Fruit fly (Drosophila melanogaster) whole organism, embryonic: ENCODE measurements around the gene CG13996.

Experiments
- ATbp ChIP-seq: fragments of 200-800 bp; sonication (Bioruptor generic); optimal IDR thresholded peaks from 2 replicates; lab custom pipeline; 2017; ENCODE audit warnings: missing biosample characterization, mild to moderate bottlenecking, missing genetic modification characterization, missing genetic modification reagents
- Asciz ChIP-seq: fragments of 200-800 bp; sonication (Bioruptor generic); optimal IDR thresholded peaks from 2 replicates; lab custom pipeline; 2017; ENCODE audit warnings: missing biosample characterization, mild to moderate bottlenecking, missing genetic modification characterization, missing genetic modification reagents
- Bdp1 ChIP-seq: fragments of 200-800 bp; sonication (Bioruptor generic); optimal IDR thresholded peaks from 3 replicates; lab custom pipeline; 2016; ENCODE audit warnings: missing biosample characterization, missing genetic modification characterization
- Bteb2 ChIP-seq: fragments of 200-800 bp; sonication (Bioruptor generic); optimal IDR thresholded peaks from 2 replicates; lab custom pipeline; 2016; ENCODE audit warnings: missing biosample characterization, missing genetic modification characterization
- CG12104 ChIP-seq: fragments of 200-800 bp; sonication (Bioruptor generic); optimal IDR thresholded peaks from 3 replicates; lab custom pipeline; 2016; ENCODE audit warnings: missing biosample characterization, missing genetic modification characterization
- CG12942 ChIP-seq: fragments of 200-800 bp; sonication (Bioruptor generic); optimal IDR thresholded peaks from 3 replicates; lab custom pipeline; 2016; ENCODE audit warnings: missing biosample characterization, missing genetic modification characterization
- CG14667 ChIP-seq: fragments of 200-800 bp; sonication (Bioruptor generic); IDR thresholded peaks from 2 replicates; pipeline ENCODE4 v1.3.6; 2022; ENCODE audit warnings: missing biosample characterization, missing genetic modification characterization
- CG15269 ChIP-seq: fragments of 200-800 bp; sonication (Bioruptor generic); optimal IDR thresholded peaks from 2 replicates; lab custom pipeline; 2018; ENCODE audit warnings: missing biosample characterization, mild to moderate bottlenecking, missing genetic modification characterization, moderate library complexity
- CG16815 ChIP-seq: fragments of 200-800 bp; sonication (Bioruptor generic); optimal IDR thresholded peaks from 3 replicates; lab custom pipeline; 2017; ENCODE audit warnings: missing biosample characterization, mild to moderate bottlenecking, missing genetic modification characterization
- CG16863 ChIP-seq: fragments of 200-800 bp; sonication (Bioruptor generic); optimal IDR thresholded peaks from 3 replicates; lab custom pipeline; 2016; ENCODE audit warnings: missing biosample characterization, missing genetic modification characterization
- CG17802 ChIP-seq: fragments of 200-800 bp; sonication (Bioruptor generic); optimal IDR thresholded peaks from 2 replicates; lab custom pipeline; 2018; ENCODE audit warnings: missing biosample characterization, mild to moderate bottlenecking, missing genetic modification characterization, moderate library complexity
- CG2120 ChIP-seq: fragments of 200-800 bp; sonication (Bioruptor generic); optimal IDR thresholded peaks from 3 replicates; lab custom pipeline; 2016; ENCODE audit warnings: missing biosample characterization, missing genetic modification characterization
- CG2129 ChIP-seq: fragments of 200-800 bp; sonication (Bioruptor generic); IDR thresholded peaks from 2 replicates; pipeline ENCODE4 v1.3.6; 2022; ENCODE audit warnings: missing biosample characterization, missing genetic modification characterization; ENCODE audit not compliant: partially characterized antibody
- CG2712 ChIP-seq: fragments of 200-800 bp; optimal IDR thresholded peaks from 3 replicates; lab custom pipeline; 2019; ENCODE audit warnings: missing biosample characterization, mild to moderate bottlenecking, missing genetic modification characterization, moderate library complexity
- CG32772 ChIP-seq: fragments of 200-800 bp; sonication (Bioruptor generic); IDR thresholded peaks from 2 replicates; pipeline ENCODE4 v1.3.6; 2022; ENCODE audit warnings: missing biosample characterization, missing genetic modification characterization
- CG3407 ChIP-seq: fragments of 200-800 bp; sonication (Bioruptor generic); optimal IDR thresholded peaks from 2 replicates; lab custom pipeline; 2018; ENCODE audit warnings: missing biosample characterization, mild to moderate bottlenecking, missing genetic modification characterization
- CG3838 ChIP-seq: fragments of 200-800 bp; sonication (Bioruptor generic); optimal IDR thresholded peaks from 3 replicates; lab custom pipeline; 2016; ENCODE audit warnings: missing biosample characterization, missing genetic modification characterization
- CG4360 ChIP-seq: fragments of 200-800 bp; sonication (Bioruptor generic); IDR thresholded peaks from 2 replicates; pipeline ENCODE4 v1.3.6; 2022; ENCODE audit warnings: missing biosample characterization, missing genetic modification characterization
- CG4617 ChIP-seq: fragments of 200-800 bp; sonication (Bioruptor generic); optimal IDR thresholded peaks from 3 replicates; lab custom pipeline; 2016; ENCODE audit warnings: missing biosample characterization, missing genetic modification characterization, borderline replicate concordance
- CG6683 ChIP-seq: fragments of 200-800 bp; sonication (Bioruptor generic); optimal IDR thresholded peaks from 2 replicates; lab custom pipeline; 2017; ENCODE audit warnings: missing biosample characterization, mild to moderate bottlenecking, missing genetic modification characterization, missing genetic modification reagents
- CG7928 ChIP-seq: fragments of 200-800 bp; sonication (Bioruptor generic); optimal IDR thresholded peaks from 2 replicates; lab custom pipeline; 2017; ENCODE audit warnings: missing biosample characterization, mild to moderate bottlenecking, missing genetic modification characterization
- CG8478 ChIP-seq: fragments of >200 bp; optimal IDR thresholded peaks from 2 replicates; lab custom pipeline; 2018
- Camta ChIP-seq: fragments of 200-800 bp; sonication (Bioruptor generic); optimal IDR thresholded peaks from 2 replicates; lab custom pipeline; 2016; ENCODE audit warnings: missing biosample characterization, missing genetic modification characterization
- CrebB ChIP-seq: fragments of 200-800 bp; sonication (Bioruptor generic); optimal IDR thresholded peaks from 3 replicates; lab custom pipeline; 2018; ENCODE audit warnings: missing biosample characterization, mild to moderate bottlenecking, missing genetic modification characterization
- Ets65A ChIP-seq: fragments of 200-800 bp; sonication (Bioruptor generic); peaks from one replicate; lab custom pipeline; 2016; ENCODE audit warnings: missing biosample characterization, missing genetic modification characterization
- Hmr ChIP-seq: fragments of 200-800 bp; sonication (Bioruptor generic); optimal IDR thresholded peaks from 3 replicates; lab custom pipeline; 2017; ENCODE audit warnings: mild to moderate bottlenecking, missing biosample characterization, missing genetic modification reagents, missing genetic modification characterization
- Hr3 ChIP-seq: fragments of 200-800 bp; sonication (Bioruptor generic); optimal IDR thresholded peaks from 3 replicates; lab custom pipeline; 2016; ENCODE audit warnings: missing biosample characterization, missing genetic modification characterization
- Hr51 ChIP-seq, 2 experiments: fragments of 200-800 bp; sonication (Bioruptor generic); optimal IDR thresholded peaks; 2 replicates in 1 of 2; 3 replicates in 1 of 2; lab custom pipeline; 2016 to 2018; ENCODE audit warnings: missing biosample characterization in 2 of 2, missing genetic modification characterization in 2 of 2, mild to moderate bottlenecking in 1 of 2, moderate library complexity in 1 of 2
- Hr78 ChIP-seq, 2 experiments: fragments of 200-800 bp in 1 of 2; fragments of >200 bp in 1 of 2; sonication (Bioruptor generic) in 1 of 2; optimal IDR thresholded peaks; 2 replicates each; lab custom pipeline; 2017 to 2019; ENCODE audit warnings: missing biosample characterization in 2 of 2, missing genetic modification characterization in 2 of 2, mild to moderate bottlenecking in 1 of 2, moderate library complexity in 1 of 2
- Max ChIP-seq: fragments of 200-800 bp; sonication (Bioruptor generic); optimal IDR thresholded peaks from 2 replicates; lab custom pipeline; 2016; ENCODE audit warnings: missing biosample characterization, mild to moderate bottlenecking, missing genetic modification characterization
- NC2α ChIP-seq: fragments of 200-800 bp; sonication (Bioruptor generic); optimal IDR thresholded peaks from 2 replicates; lab custom pipeline; 2016; ENCODE audit warnings: missing biosample characterization, missing genetic modification characterization
- Nf-YA ChIP-seq: fragments of 200-800 bp; sonication (Bioruptor generic); IDR thresholded peaks from 2 replicates; pipeline ENCODE4 v1.3.6; 2022; ENCODE audit warnings: missing biosample characterization, missing genetic modification characterization
- Nf-YB ChIP-seq: fragments of 200-800 bp; sonication (Bioruptor generic); optimal IDR thresholded peaks from 3 replicates; lab custom pipeline; 2019; ENCODE audit warnings: missing biosample characterization, mild to moderate bottlenecking, missing genetic modification characterization, moderate library complexity
- PHDP ChIP-seq: fragments of 200-800 bp; sonication (Bioruptor generic); optimal IDR thresholded peaks from 3 replicates; lab custom pipeline; 2018; ENCODE audit warnings: missing biosample characterization, mild to moderate bottlenecking, missing genetic modification characterization, moderate library complexity
- Rfx ChIP-seq: fragments of 200-800 bp; sonication (Bioruptor generic); IDR thresholded peaks from 2 replicates; pipeline ENCODE4 v1.3.6; 2022; ENCODE audit warnings: missing biosample characterization, missing genetic modification characterization
- Side ChIP-seq: fragments of 200-800 bp; sonication (Bioruptor generic); optimal IDR thresholded peaks from 2 replicates; lab custom pipeline; 2016; ENCODE audit warnings: missing biosample characterization, missing genetic modification characterization
- Sox102F ChIP-seq: fragments of 200-800 bp; sonication (Bioruptor generic); optimal IDR thresholded peaks from 2 replicates; lab custom pipeline; 2018; ENCODE audit warnings: missing biosample characterization, mild to moderate bottlenecking, missing genetic modification characterization, moderate library complexity
- ara ChIP-seq: fragments of 200-800 bp; sonication (Bioruptor generic); IDR thresholded peaks from 2 replicates; pipeline ENCODE4 v1.3.6; 2022; ENCODE audit warnings: missing biosample characterization, missing genetic modification characterization
- dati ChIP-seq: fragments of 200-800 bp; sonication (Bioruptor generic); IDR thresholded peaks from 2 replicates; pipeline ENCODE4 v1.3.6; 2022; ENCODE audit warnings: missing biosample characterization, missing genetic modification characterization
- dysf ChIP-seq: fragments of 200-800 bp; sonication (Bioruptor generic); IDR thresholded peaks from 3 replicates; pipeline ENCODE4 v1.3.6; 2022; ENCODE audit warnings: missing biosample characterization, missing genetic modification characterization
- grn ChIP-seq: fragments of 200-800 bp; sonication (Bioruptor generic); optimal IDR thresholded peaks from 3 replicates; lab custom pipeline; 2017; ENCODE audit warnings: missing biosample characterization, missing genetic modification characterization
- inv ChIP-seq: fragments of 200-800 bp; sonication (Bioruptor generic); IDR thresholded peaks from 2 replicates; pipeline ENCODE4 v1.3.6; 2022; ENCODE audit warnings: missing biosample characterization, missing genetic modification characterization; ENCODE audit not compliant: partially characterized antibody
- pum ChIP-seq: fragments of 200-800 bp; sonication (Bioruptor generic); optimal IDR thresholded peaks from 2 replicates; lab custom pipeline; 2016; ENCODE audit warnings: missing biosample characterization, missing genetic modification characterization
- shn ChIP-seq: fragments of 200-800 bp; sonication (Bioruptor generic); optimal IDR thresholded peaks from 3 replicates; lab custom pipeline; 2016; ENCODE audit warnings: missing biosample characterization, missing genetic modification characterization
- sima ChIP-seq: fragments of 200-800 bp; sonication (Bioruptor generic); optimal IDR thresholded peaks from 2 replicates; lab custom pipeline; 2016; ENCODE audit warnings: missing biosample characterization, missing genetic modification characterization
- tap ChIP-seq: fragments of 200-800 bp; optimal IDR thresholded peaks from 3 replicates; lab custom pipeline; 2019; ENCODE audit warnings: missing biosample characterization, mild to moderate bottlenecking, missing genetic modification characterization, moderate library complexity
- vfl ChIP-seq: fragments of 200-800 bp; sonication (Bioruptor generic); optimal IDR thresholded peaks from 2 replicates; lab custom pipeline; 2016; ENCODE audit warnings: missing biosample characterization, missing genetic modification characterization
- vvl ChIP-seq: fragments of 200-800 bp; sonication (Bioruptor generic); IDR thresholded peaks from 2 replicates; pipeline ENCODE4 v1.3.6; 2022; ENCODE audit warnings: missing biosample characterization, missing genetic modification characterization
- zen2 ChIP-seq: fragments of 200-800 bp; sonication (Bioruptor generic); IDR thresholded peaks from 3 replicates; pipeline ENCODE4 v1.3.6; 2022; ENCODE audit warnings: missing biosample characterization, missing genetic modification characterization; ENCODE audit not compliant: partially characterized antibody

Gene CG13996

DNA sequence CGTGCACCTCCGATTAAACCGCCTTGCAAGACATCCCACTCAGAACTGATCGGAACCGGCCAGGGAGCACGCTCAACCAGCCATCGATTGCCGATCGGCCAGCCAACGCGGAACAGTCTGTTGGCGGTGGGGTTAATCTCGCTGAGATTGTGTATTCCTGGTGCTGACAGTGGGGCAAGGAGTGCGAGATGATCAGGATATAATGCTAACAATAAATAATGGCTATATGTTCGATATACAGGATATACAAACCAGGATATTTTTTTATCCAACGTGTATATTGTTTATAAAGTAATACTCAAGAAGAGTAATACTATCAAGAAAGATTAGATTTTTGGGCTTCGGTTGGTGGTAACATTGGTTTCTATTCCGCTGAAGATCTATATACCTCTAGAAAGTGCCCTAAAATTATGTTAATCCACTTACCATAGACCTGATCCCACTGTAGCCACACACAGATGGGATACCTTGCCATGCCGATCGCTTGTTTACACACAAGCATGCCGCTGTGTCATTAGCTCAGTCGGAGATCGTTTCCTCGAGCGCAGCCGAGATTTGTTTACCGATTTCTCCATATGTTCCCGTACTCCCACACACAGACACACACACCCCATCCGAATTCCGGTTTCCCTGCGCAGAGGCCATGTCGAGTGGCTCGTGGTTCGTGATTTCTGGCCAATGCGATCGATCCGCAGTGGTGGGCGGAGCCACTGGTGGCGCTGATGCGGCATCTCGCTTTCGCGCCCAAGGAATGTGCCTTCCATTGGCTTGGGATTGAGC, 1.1 kb upstream of the CG13996 start, which contains the start of gene H2.0 (continued):
- TF ChIP-seq shn (peak; percentile 11), CG16863 (peak; percentile 13), Max (GFP tag; lab: Kevin White, UChicago) (no peak), CG14667 (no peak), vvl (GFP tag; lab: Robert Waterston, UW) (no peak; the same call in 1 of the 2 replicates), sima (GFP tag; lab: Kevin White, UChicago) (no peak), CrebB (tag; lab: Kevin White, UChicago) (no peak), Rfx (GFP tag; lab: Robert Waterston, UW) (0 out of 2 replicates have a peak, but pooled peaks have one; percentile 11), Ets65A (GFP tag; lab: Kevin White, UChicago) (no peak), CG3838 (GFP tag; lab: Kevin White, UChicago) (no peak), CG12104 (no peak), Asciz (no peak), grn (GFP tag; lab: Kevin White, UChicago) (peak; percentile 24), Nf-YB (peak; percentile 97), Sox102F (GFP tag; lab: Kevin White, UChicago) (no peak), zen2 (no peak), CG4360 (GFP tag; lab: Robert Waterston, UW) (no peak), Hr51 (GFP tag; optimal IDR thresholded peaks at IDR 0.05; lab: Kevin White, UChicago) (no peak), CG12942 (GFP tag; lab: Kevin White, UChicago) (no peak), inv (no peak), PHDP (tag; lab: Kevin White, UChicago) (no peak), CG2129 (GFP tag; lab: Robert Waterston, UW) (no peak), CG32772 (GFP tag; lab: Robert Waterston, UW) (no peak), CG2712 (tag; lab: Kevin White, UChicago) (peak; percentile 66), CG2120 (GFP tag; lab: Kevin White, UChicago) (peak; percentile 29), ATbp (GFP tag; lab: Kevin White, UChicago) (peak; percentile 21), tap (no peak), CG16815 (GFP tag; lab: Kevin White, UChicago) (peak; percentile 44), CG3407 (peak; percentile 21), CG17802 (tag; lab: Kevin White, UChicago) (no peak), dysf (no peak), Bdp1 (GFP tag; lab: Kevin White, UChicago) (no peak), CG6683 (no peak), pum (no peak), CG15269 (no peak), Side (no peak), Camta (no peak), vfl (GFP tag; lab: Kevin White, UChicago) (no peak), Hr78 (GFP tag; optimal IDR thresholded peaks at IDR 0.05; lab: Kevin White, UChicago) (no peak), CG4617 (GFP tag; lab: Kevin White, UChicago) (no peak), Hr3 (GFP tag; lab: Kevin White, UChicago) (peak; percentile 8), ara (GFP tag; lab: Robert Waterston, UW) (0 out of 2 replicates have a peak, but pooled peaks have one; percentile 26), CG7928 (no peak), Bteb2 (GFP tag; lab: Kevin White, UChicago) (no peak), CG8478 (lab: Kevin White, UChicago) (peak; percentile 62), dati (GFP tag; lab: Robert Waterston, UW) (no peak), NC2α (GFP tag; lab: Kevin White, UChicago) (no peak), Hmr (peak; percentile 1), Nf-YA (GFP tag; lab: Robert Waterston, UW) (peak; percentile 59; the same call in 1 of the 2 replicates)
